Worm (Caenorhabditis elegans) whole organism, late embryonic: ENCODE results near the gene sel-5.

Source experiments
- K02D7.2 ChIP-seq: sonication (generic microtip); optimal IDR thresholded peaks from 2 replicates; lab custom pipeline; 2017; ENCODE audit warnings: mild to moderate bottlenecking, missing genetic modification characterization, missing compliant biosample characterization
- ahr-1 ChIP-seq: sonication (generic microtip); optimal IDR thresholded peaks from 2 replicates; lab custom pipeline; 2016; ENCODE audit warnings: missing genetic modification characterization, missing compliant biosample characterization
- ceh-19 ChIP-seq: fragments of 200-800 bp; sonication (Bioruptor generic); optimal IDR thresholded peaks from 2 replicates; lab custom pipeline; 2018; ENCODE audit warnings: mild to moderate bottlenecking, missing genetic modification characterization, missing compliant biosample characterization
- ceh-48 ChIP-seq: sonication (generic microtip); optimal IDR thresholded peaks from 2 replicates; lab custom pipeline; 2016; ENCODE audit warnings: missing genetic modification characterization, inconsistent platforms, missing compliant biosample characterization
- dmd-4 ChIP-seq: sonication (generic microtip); optimal IDR thresholded peaks from 2 replicates; lab custom pipeline; 2016; ENCODE audit warnings: borderline replicate concordance, missing genetic modification characterization, missing compliant biosample characterization
- madf-2 ChIP-seq: sonication (generic microtip); optimal IDR thresholded peaks from 2 replicates; lab custom pipeline; 2017; ENCODE audit warnings: missing genetic modification characterization, missing compliant biosample characterization
- nhr-232 ChIP-seq: sonication (generic microtip); optimal IDR thresholded peaks from 2 replicates; lab custom pipeline; 2016; ENCODE audit warnings: missing genetic modification characterization, missing compliant biosample characterization
- pag-3 ChIP-seq: sonication (generic microtip); optimal IDR thresholded peaks from 2 replicates; lab custom pipeline; 2016; ENCODE audit warnings: missing compliant biosample characterization, missing genetic modification characterization, borderline replicate concordance
- pha-2 ChIP-seq: sonication (generic microtip); optimal IDR thresholded peaks from 2 replicates; lab custom pipeline; 2017; ENCODE audit warnings: mild to moderate bottlenecking, missing genetic modification characterization, missing compliant biosample characterization
- pqm-1 ChIP-seq: sonication (generic microtip); optimal IDR thresholded peaks from 2 replicates; lab custom pipeline; 2016; ENCODE audit warnings: missing genetic modification characterization, missing compliant biosample characterization
- unc-42 ChIP-seq: sonication (generic microtip); optimal IDR thresholded peaks from 2 replicates; lab custom pipeline; 2016; ENCODE audit warnings: missing genotype, missing genetic modification characterization, missing compliant biosample characterization
- unc-55 ChIP-seq: sonication (generic microtip); optimal IDR thresholded peaks from 2 replicates; lab custom pipeline; 2017; ENCODE audit warnings: missing biosample characterization, missing genetic modification reagents, missing genetic modification characterization

Gene sel-5

DNA sequence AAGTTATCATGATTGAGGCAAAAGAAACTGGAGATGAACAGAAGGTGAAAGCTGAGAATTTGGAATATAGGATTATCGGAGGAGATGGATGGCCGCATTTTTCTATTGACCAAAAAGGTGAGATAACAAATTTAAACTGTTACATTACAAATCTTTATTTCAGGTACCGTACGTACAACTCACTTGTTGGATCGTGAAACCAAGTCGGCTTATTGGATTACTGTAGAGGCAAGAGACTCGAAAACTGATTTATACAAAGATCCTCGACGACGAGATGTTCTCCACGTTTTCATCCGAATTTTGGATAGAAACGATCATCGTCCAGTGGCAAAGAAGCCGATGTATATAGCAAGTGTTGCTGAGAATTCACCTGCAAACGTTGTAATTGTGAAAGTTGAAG is 52.2 kb downstream of the sel-5 start:
- TF ChIP-seq madf-2 (tag; lab: Kevin White, UChicago) (no peak), pag-3 (tag; lab: Kevin White, UChicago) (no peak), ceh-48 (tag; lab: Kevin White, UChicago) (no peak), nhr-232 (no peak)

DNA sequence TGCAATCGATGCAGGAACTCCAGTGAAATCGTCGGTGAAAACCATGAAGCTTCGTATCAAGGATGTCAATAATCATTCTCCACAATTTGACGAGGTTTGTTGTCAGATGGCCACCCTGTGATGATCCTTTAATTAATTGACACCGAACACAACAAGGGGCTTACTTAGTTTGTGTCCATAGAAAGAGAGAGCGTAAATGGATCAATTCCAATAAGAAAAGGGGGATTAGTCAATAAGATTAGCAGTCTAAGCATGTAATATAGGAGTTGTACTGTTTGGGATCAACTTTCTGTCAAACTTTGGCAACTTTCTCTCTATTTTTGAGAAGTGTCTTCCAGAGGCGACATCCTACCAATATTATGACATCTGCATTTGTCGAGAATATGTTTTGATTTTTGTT is 54.2 kb downstream of the sel-5 start:
- TF ChIP-seq pqm-1 (tag; lab: Kevin White, UChicago) (no peak), unc-42 (tag; lab: Kevin White, UChicago) (peak; percentile 76)

DNA sequence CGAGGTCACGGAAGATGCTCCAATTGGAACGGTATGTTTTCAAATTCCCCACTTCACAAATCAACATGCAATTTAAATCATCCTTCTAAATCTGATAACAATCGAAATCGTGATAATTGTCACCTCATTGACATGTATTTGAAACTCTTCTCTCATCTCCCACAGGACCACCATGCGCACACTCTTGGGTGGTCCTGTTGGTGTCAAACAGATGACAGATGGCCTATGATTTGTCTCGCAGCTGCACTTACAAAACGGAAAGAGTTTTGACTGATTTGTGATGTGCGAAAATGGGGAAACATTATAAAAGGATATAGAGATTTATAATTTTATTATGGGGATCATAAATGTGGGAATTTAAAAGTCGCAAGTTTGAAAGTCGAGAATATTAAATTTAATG is 54.8 kb downstream of the sel-5 start:
- TF ChIP-seq ceh-19 (GFP tag; lab: Kevin White, UChicago) (no peak), unc-55 (peak; percentile 76), ahr-1 (tag; lab: Kevin White, UChicago) (no peak), dmd-4 (no peak), K02D7.2 (tag; lab: Kevin White, UChicago) (no peak), pha-2 (tag; lab: Kevin White, UChicago) (no peak)
